Worm (Caenorhabditis elegans): ENCODE data around the gene K09H11.11.

DNA sequence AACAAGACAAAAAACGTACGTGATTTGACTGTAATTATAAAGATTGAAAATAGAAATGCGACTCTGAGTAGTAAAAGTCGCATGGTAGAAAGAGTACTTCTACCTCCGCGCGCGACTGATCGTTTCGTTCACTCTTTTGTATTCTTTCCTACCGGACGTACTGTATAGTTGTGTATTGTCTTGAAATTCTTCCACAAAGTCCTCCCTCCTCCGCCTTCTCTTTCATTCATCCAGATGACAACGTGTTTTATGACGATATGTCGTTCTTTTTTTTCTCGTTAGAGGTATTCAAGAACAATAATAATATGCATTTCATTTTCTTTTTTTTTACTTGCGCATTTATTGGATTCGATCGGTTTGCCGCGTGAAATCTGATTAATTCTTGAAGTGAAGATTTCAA is 28.6 kb downstream of the K09H11.11 start, which contains the start of gene K09H11.4:
- no peak for TF ChIP-seq ama-1 (optimal IDR thresholded peaks at IDR 0.05)
- TF ChIP-seq ceh-13 (GFP tag; optimal IDR thresholded peaks at IDR 0.05) = no peak
- no peak for TF ChIP-seq sea-1 (GFP tag; conservative IDR thresholded peaks at IDR 0.05)
- TF ChIP-seq aly-1 (tag; optimal IDR thresholded peaks at IDR 0.05) = no peak
- no peak for TF ChIP-seq tbx-37 (GFP tag; conservative IDR thresholded peaks at IDR 0.05)
- TF ChIP-seq ets-7 (tag; optimal IDR thresholded peaks at IDR 0.05) = no peak
- no peak for TF ChIP-seq tra-4 (tag; optimal IDR thresholded peaks at IDR 0.05)
- TF ChIP-seq flt-1 (GFP tag; IDR thresholded peaks at IDR 0.05) = no peak
- no peak for TF ChIP-seq B0310.2 (tag; optimal IDR thresholded peaks at IDR 0.05)
- TF ChIP-seq hmg-4 (GFP tag; optimal IDR thresholded peaks at IDR 0.05) = no peak
- no peak for TF ChIP-seq pes-1 (GFP tag; IDR thresholded peaks at IDR 0.05)
- no peak for TF ChIP-seq scrt-1 (GFP tag; IDR thresholded peaks at IDR 0.05)
- TF ChIP-seq F13C5.2 (tag; optimal IDR thresholded peaks at IDR 0.05) = no peak
